Worm (Caenorhabditis elegans) whole organism, young adult: ENCODE measurements around the gene Y39B6A.13.

ENCODE experiments used
- cebp-2 ChIP-seq: fragments of 200-800 bp; sonication (Bioruptor generic); IDR thresholded peaks from 2 replicates; pipeline ENCODE4 v1.3.6; 2022; ENCODE audit warnings: missing genetic modification characterization, missing compliant biosample characterization
- dpl-1 ChIP-seq: fragments of 150-350 bp; optimal IDR thresholded peaks from 2 replicates; lab custom pipeline; 2014; ENCODE audit warnings: missing biosample characterization, missing genetic modification reagents, missing genetic modification characterization
- gei-17 ChIP-seq: fragments of 200-800 bp; sonication (Bioruptor generic); optimal IDR thresholded peaks from 2 replicates; lab custom pipeline; 2018; ENCODE audit warnings: mild to moderate bottlenecking, missing genetic modification characterization, missing compliant biosample characterization
- lsl-1 ChIP-seq: fragments of 200-800 bp; sonication (Bioruptor generic); optimal IDR thresholded peaks from 2 replicates; lab custom pipeline; 2018; ENCODE audit warnings: mild to moderate bottlenecking, missing genetic modification characterization, moderate library complexity, missing compliant biosample characterization
- snpc-4 ChIP-seq, 5 experiments: fragments of 150-350 bp in 1 of 5; sonication (generic microtip) in 4 of 5; optimal IDR thresholded peaks; 2 replicates each; lab custom pipeline; 2014 to 2018; ENCODE audit warnings: missing genetic modification characterization in 5 of 5, missing biosample characterization in 3 of 5, antibody characterized with exemption in 2 of 5, mild to moderate bottlenecking in 2 of 5, missing compliant biosample characterization in 2 of 5, missing genotype in 2 of 5, moderate library complexity in 2 of 5, missing genetic modification reagents in 1 of 5

DNA sequence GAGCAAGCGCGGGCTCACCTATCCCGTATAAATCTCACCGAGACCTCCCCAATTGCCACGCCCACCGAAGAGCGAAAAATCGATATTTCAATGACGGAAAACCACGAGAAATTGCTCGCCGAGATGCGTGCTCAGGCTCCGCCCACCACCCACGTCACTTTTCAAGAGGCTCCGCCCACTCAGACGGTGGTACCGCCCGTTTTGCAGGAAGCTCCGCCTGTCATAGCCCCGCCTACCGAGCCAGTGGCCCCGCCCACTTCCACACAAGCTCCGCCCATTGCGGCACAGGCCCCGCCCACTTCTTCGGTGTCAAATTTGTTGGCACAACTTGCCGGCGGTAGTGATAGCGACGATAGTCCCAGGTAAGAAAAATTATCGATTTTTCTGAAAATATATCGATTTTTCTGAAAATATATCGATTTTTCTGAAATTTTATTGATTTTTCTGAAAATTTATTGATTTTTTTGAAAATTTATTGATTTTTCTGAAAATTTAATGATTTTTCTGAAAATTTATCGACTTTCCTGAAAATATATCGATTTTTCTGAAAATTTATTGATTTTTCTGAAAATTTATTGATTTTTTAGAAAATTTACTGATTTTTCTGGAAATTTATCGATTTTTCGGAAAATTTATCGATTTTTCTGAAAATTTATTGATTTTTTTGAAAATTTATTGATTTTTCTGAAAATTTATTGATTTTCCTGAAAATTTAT lies 10.4 kb upstream of the Y39B6A.13 start:
- no peak for TF ChIP-seq snpc-4 (GFP tag; optimal IDR thresholded peaks at IDR 0.05; lab: Kevin White, UChicago)
- TF ChIP-seq snpc-4 (tag; optimal IDR thresholded peaks at IDR 0.05; lab: Kevin White, UChicago), result no peak
- no peak for TF ChIP-seq cebp-2 (GFP tag; lab: Robert Waterston, UW)
- no peak for TF ChIP-seq dpl-1 (GFP tag; lab: Kevin White, UChicago)
- no peak for TF ChIP-seq lsl-1 (GFP tag; lab: Kevin White, UChicago)
- TF ChIP-seq gei-17 (GFP tag; lab: Kevin White, UChicago), result no peak
